Worm (Caenorhabditis elegans): ENCODE data around the gene Y40A1A.2.

- TF ChIP-seq B0310.2 (tag; optimal IDR thresholded peaks at IDR 0.05) (no peak), ama-1 (optimal IDR thresholded peaks at IDR 0.05) (no peak), tra-4 (tag; optimal IDR thresholded peaks at IDR 0.05) (no peak), pes-1 (GFP tag; IDR thresholded peaks at IDR 0.05) (peak; percentile 32; the same call in 1 of the 2 replicates), tbx-37 (GFP tag; conservative IDR thresholded peaks at IDR 0.05) (no peak), F13C5.2 (tag; optimal IDR thresholded peaks at IDR 0.05) (no peak), tbx-11 (GFP tag; IDR thresholded peaks at IDR 0.05) (no peak), flt-1 (GFP tag; IDR thresholded peaks at IDR 0.05) (no peak)
These were observed 50.3 kb downstream of the Y40A1A.2 start for ce11 chrX:2040877-2041276.

Measured in whole organism, early embryonic.